Fruit fly (Drosophila melanogaster) whole organism, embryonic: ENCODE data around the gene CG14431.

Experiments used
- Bgb ChIP-seq: fragments of 200-800 bp; sonication (Bioruptor generic); IDR thresholded peaks from 2 replicates; pipeline ENCODE4 v1.3.6; 2022; ENCODE audit warnings: missing biosample characterization, missing genetic modification characterization; ENCODE audit not compliant: partially characterized antibody
- CG10209 ChIP-seq: fragments of 200-800 bp; sonication (Bioruptor generic); optimal IDR thresholded peaks from 3 replicates; lab custom pipeline; 2017; ENCODE audit warnings: missing biosample characterization, mild to moderate bottlenecking, missing genetic modification characterization, missing genetic modification reagents
- CG10274 ChIP-seq: fragments of 200-800 bp; sonication (Bioruptor generic); optimal IDR thresholded peaks from 3 replicates; lab custom pipeline; 2017; ENCODE audit warnings: missing biosample characterization, mild to moderate bottlenecking, missing genetic modification characterization
- CG11696 ChIP-seq: fragments of 200-800 bp; sonication (Bioruptor generic); IDR thresholded peaks from 2 replicates; pipeline ENCODE4 v1.3.6; 2022; ENCODE audit warnings: missing biosample characterization, missing genetic modification characterization
- CG12659 ChIP-seq: fragments of 200-800 bp; sonication (Bioruptor generic); optimal IDR thresholded peaks from 3 replicates; lab custom pipeline; 2017; ENCODE audit warnings: mild to moderate bottlenecking, missing biosample characterization, missing genetic modification reagents, missing genetic modification characterization
- CG12942 ChIP-seq: fragments of 200-800 bp; sonication (Bioruptor generic); optimal IDR thresholded peaks from 3 replicates; lab custom pipeline; 2016; ENCODE audit warnings: missing biosample characterization, missing genetic modification characterization
- CG14050 ChIP-seq: fragments of 200-800 bp; sonication (Bioruptor generic); IDR thresholded peaks from 3 replicates; pipeline ENCODE4 v1.3.6; 2022; ENCODE audit warnings: missing biosample characterization, missing genetic modification characterization
- CG14710 ChIP-seq: fragments of 200-800 bp; sonication (Bioruptor generic); optimal IDR thresholded peaks from 3 replicates; lab custom pipeline; 2019; ENCODE audit warnings: missing biosample characterization, mild to moderate bottlenecking, missing genetic modification characterization, moderate library complexity
- CG14860 ChIP-seq: fragments of 200-800 bp; sonication (Bioruptor generic); IDR thresholded peaks from 3 replicates; pipeline ENCODE4 v1.3.6; 2022; ENCODE audit warnings: missing biosample characterization, missing genetic modification characterization; ENCODE audit not compliant: partially characterized antibody
- CG1529 ChIP-seq: fragments of 200-800 bp; sonication (Bioruptor generic); optimal IDR thresholded peaks from 3 replicates; lab custom pipeline; 2018; ENCODE audit warnings: missing biosample characterization, missing genetic modification characterization
- CG2120 ChIP-seq: fragments of 200-800 bp; sonication (Bioruptor generic); optimal IDR thresholded peaks from 3 replicates; lab custom pipeline; 2016; ENCODE audit warnings: missing biosample characterization, missing genetic modification characterization
- CG2875 ChIP-seq: fragments of 200-800 bp; sonication (Bioruptor generic); optimal IDR thresholded peaks from 2 replicates; lab custom pipeline; 2017; ENCODE audit warnings: missing biosample characterization, mild to moderate bottlenecking, missing genetic modification characterization, missing genetic modification reagents
- CG3847 ChIP-seq: fragments of 200-800 bp; sonication (Bioruptor generic); IDR thresholded peaks from 2 replicates; pipeline ENCODE4 v1.3.6; 2022; ENCODE audit warnings: missing biosample characterization, missing genetic modification characterization
- CG5245 ChIP-seq: fragments of 200-800 bp; sonication (Bioruptor generic); optimal IDR thresholded peaks from 3 replicates; lab custom pipeline; 2016; ENCODE audit warnings: missing biosample characterization, missing genetic modification characterization
- CG7786 ChIP-seq: fragments of 200-800 bp; sonication (Bioruptor generic); optimal IDR thresholded peaks from 2 replicates; lab custom pipeline; 2016; ENCODE audit warnings: missing biosample characterization, missing genetic modification characterization
- D19A ChIP-seq: fragments of 200-800 bp; optimal IDR thresholded peaks from 3 replicates; lab custom pipeline; 2019; ENCODE audit warnings: missing biosample characterization, mild to moderate bottlenecking, missing genetic modification characterization, moderate library complexity
- Dp ChIP-seq: fragments of 200-800 bp; sonication (Bioruptor generic); optimal IDR thresholded peaks from 2 replicates; lab custom pipeline; 2018; ENCODE audit warnings: missing biosample characterization, mild to moderate bottlenecking, missing genetic modification characterization, moderate library complexity
- Elba2 ChIP-seq: fragments of 200-800 bp; sonication (Bioruptor generic); optimal IDR thresholded peaks from 3 replicates; lab custom pipeline; 2016; ENCODE audit warnings: missing biosample characterization, missing genetic modification characterization
- Fer1 ChIP-seq: fragments of 200-800 bp; sonication (Bioruptor generic); optimal IDR thresholded peaks from 2 replicates; lab custom pipeline; 2017; ENCODE audit warnings: missing biosample characterization, mild to moderate bottlenecking, missing genetic modification characterization
- Hr51 ChIP-seq, 2 experiments: fragments of 200-800 bp; sonication (Bioruptor generic); optimal IDR thresholded peaks; 2 replicates in 1 of 2; 3 replicates in 1 of 2; lab custom pipeline; 2016 to 2018; ENCODE audit warnings: missing biosample characterization in 2 of 2, missing genetic modification characterization in 2 of 2, mild to moderate bottlenecking in 1 of 2, moderate library complexity in 1 of 2
- Kr ChIP-seq: fragments of 200-800 bp; sonication (Bioruptor generic); optimal IDR thresholded peaks from 2 replicates; lab custom pipeline; 2017; ENCODE audit warnings: missing biosample characterization, mild to moderate bottlenecking, missing genetic modification characterization
- Sox100B ChIP-seq: fragments of 200-800 bp; sonication (Bioruptor generic); optimal IDR thresholded peaks from 3 replicates; lab custom pipeline; 2018; ENCODE audit warnings: missing biosample characterization, mild to moderate bottlenecking, missing genetic modification characterization
- Xbp1 ChIP-seq: fragments of 200-800 bp; sonication (Bioruptor generic); optimal IDR thresholded peaks from 3 replicates; lab custom pipeline; 2016; ENCODE audit warnings: missing biosample characterization, mild to moderate bottlenecking, missing genetic modification characterization
- abd-A ChIP-seq: fragments of 200-800 bp; sonication (Bioruptor generic); optimal IDR thresholded peaks from 3 replicates; lab custom pipeline; 2019; ENCODE audit warnings: missing biosample characterization, mild to moderate bottlenecking, missing genetic modification characterization, moderate library complexity
- br ChIP-seq: fragments of >200 bp; optimal IDR thresholded peaks from 2 replicates; lab custom pipeline; 2017
- cad ChIP-seq: fragments of >200 bp; optimal IDR thresholded peaks from 2 replicates; lab custom pipeline; 2017; ENCODE audit warnings: missing biosample characterization, missing genetic modification characterization
- chinmo ChIP-seq: fragments of 200-800 bp; sonication (Bioruptor generic); IDR thresholded peaks from 4 replicates; pipeline ENCODE4 v1.3.6; 2022; ENCODE audit warnings: missing biosample characterization, missing genetic modification characterization; ENCODE audit not compliant: partially characterized antibody
- croc ChIP-seq: fragments of 200-800 bp; sonication (Bioruptor generic); conservative IDR thresholded peaks from 3 replicates; pipeline ENCODE4 v1.3.6; 2022; ENCODE audit warnings: missing biosample characterization, missing genetic modification characterization
- cwo ChIP-seq: fragments of 200-800 bp; sonication (Bioruptor generic); optimal IDR thresholded peaks from 3 replicates; lab custom pipeline; 2017; ENCODE audit warnings: missing biosample characterization, missing genetic modification characterization, mild to moderate bottlenecking, moderate library complexity, missing genetic modification reagents
- emc ChIP-seq: fragments of 200-800 bp; sonication (Bioruptor generic); optimal IDR thresholded peaks from 2 replicates; lab custom pipeline; 2016; ENCODE audit warnings: missing biosample characterization, missing genetic modification characterization
- ems ChIP-seq: fragments of 200-800 bp; sonication (Bioruptor generic); optimal IDR thresholded peaks from 3 replicates; lab custom pipeline; 2016; ENCODE audit warnings: missing biosample characterization, missing genetic modification characterization
- eve ChIP-seq, 2 experiments: fragments of >200 bp; optimal IDR thresholded peaks; 2 replicates each; lab custom pipeline; 2017; ENCODE audit warnings: missing biosample characterization in 2 of 2, missing genetic modification characterization in 2 of 2
- exex ChIP-seq: fragments of 200-800 bp; sonication (Bioruptor generic); optimal IDR thresholded peaks from 4 replicates; lab custom pipeline; 2018; ENCODE audit warnings: missing biosample characterization, mild to moderate bottlenecking, missing genetic modification characterization, moderate library complexity
- eyg ChIP-seq: fragments of 200-800 bp; sonication (Bioruptor generic); optimal IDR thresholded peaks from 3 replicates; lab custom pipeline; 2016; ENCODE audit warnings: missing biosample characterization, missing genetic modification characterization
- fru ChIP-seq: fragments of >200 bp; optimal IDR thresholded peaks from 2 replicates; lab custom pipeline; 2017
- gro ChIP-seq: fragments of 200-800 bp; sonication (Bioruptor generic); optimal IDR thresholded peaks from 2 replicates; lab custom pipeline; 2016; ENCODE audit warnings: missing biosample characterization, missing genetic modification characterization
- inv ChIP-seq: fragments of 200-800 bp; sonication (Bioruptor generic); IDR thresholded peaks from 2 replicates; pipeline ENCODE4 v1.3.6; 2022; ENCODE audit warnings: missing biosample characterization, missing genetic modification characterization; ENCODE audit not compliant: partially characterized antibody
- maf-S ChIP-seq: fragments of 200-800 bp; sonication (Bioruptor generic); optimal IDR thresholded peaks from 2 replicates; lab custom pipeline; 2016; ENCODE audit warnings: missing biosample characterization, missing genetic modification characterization
- nmo ChIP-seq: fragments of 200-800 bp; sonication (Bioruptor generic); optimal IDR thresholded peaks from 2 replicates; lab custom pipeline; 2018; ENCODE audit warnings: missing biosample characterization, mild to moderate bottlenecking, missing genetic modification characterization, moderate library complexity
- oc ChIP-seq: fragments of 200-800 bp; sonication (Bioruptor generic); optimal IDR thresholded peaks from 2 replicates; lab custom pipeline; 2018; ENCODE audit warnings: missing biosample characterization, mild to moderate bottlenecking, missing genetic modification characterization, moderate library complexity
- onecut ChIP-seq: fragments of 200-800 bp; sonication (Bioruptor generic); IDR thresholded peaks from 2 replicates; pipeline ENCODE4 v1.3.6; 2022; ENCODE audit warnings: missing biosample characterization, missing genetic modification characterization
- pfk ChIP-seq: fragments of 200-800 bp; sonication (Bioruptor generic); optimal IDR thresholded peaks from 2 replicates; lab custom pipeline; 2018; ENCODE audit warnings: missing biosample characterization, mild to moderate bottlenecking, missing genetic modification characterization, moderate library complexity
- rib ChIP-seq: fragments of 200-800 bp; sonication (Bioruptor generic); IDR thresholded peaks from 2 replicates; pipeline ENCODE4 v1.3.6; 2022; ENCODE audit warnings: missing biosample characterization, missing genetic modification characterization
- ro ChIP-seq: fragments of 200-800 bp; sonication (Bioruptor generic); IDR thresholded peaks from 2 replicates; pipeline ENCODE4 v1.3.6; 2022; ENCODE audit warnings: missing biosample characterization, missing genetic modification characterization
- sc ChIP-seq, 3 experiments: fragments of >200 bp in 2 of 3; fragments of 200-800 bp in 1 of 3; sonication (Bioruptor generic) in 1 of 3; optimal IDR thresholded peaks; 2 replicates in 2 of 3; 3 replicates in 1 of 3; lab custom pipeline; 2017; ENCODE audit warnings: mild to moderate bottlenecking in 1 of 3, missing biosample characterization in 1 of 3, missing genetic modification characterization in 1 of 3, missing genetic modification reagents in 1 of 3
- schlank ChIP-seq: fragments of 200-800 bp; sonication (Bioruptor generic); optimal IDR thresholded peaks from 2 replicates; lab custom pipeline; 2018; ENCODE audit warnings: missing biosample characterization, mild to moderate bottlenecking, missing genetic modification characterization
- sisA ChIP-seq: fragments of 200-800 bp; sonication (Bioruptor generic); IDR thresholded peaks from 2 replicates; pipeline ENCODE4 v1.3.6; 2022; ENCODE audit warnings: missing biosample characterization, missing genetic modification characterization
- ssp ChIP-seq: fragments of 200-800 bp; sonication (Bioruptor generic); IDR thresholded peaks from 2 replicates; pipeline ENCODE4 v1.3.6; 2022; ENCODE audit warnings: missing biosample characterization, missing genetic modification characterization
- sug ChIP-seq: fragments of 200-800 bp; optimal IDR thresholded peaks from 2 replicates; lab custom pipeline; 2019; ENCODE audit warnings: missing biosample characterization, mild to moderate bottlenecking, missing genetic modification characterization, moderate library complexity
- unpg ChIP-seq: fragments of 200-800 bp; sonication (Bioruptor generic); optimal IDR thresholded peaks from 3 replicates; lab custom pipeline; 2018; ENCODE audit warnings: missing biosample characterization, mild to moderate bottlenecking, missing genetic modification characterization, moderate library complexity

CG14431 gene

dm6 chrX:7014931-7015428 lies 106.9 kb downstream of the CG14431 start (continued):
- TF ChIP-seq CG12942 (GFP tag; lab: Kevin White, UChicago) = no peak
- TF ChIP-seq sisA (GFP tag; lab: Robert Waterston, UW) = peak; percentile 32; the same call in 1 of the 2 replicates
- TF ChIP-seq CG14710 (tag; lab: Kevin White, UChicago) = peak; percentile 46
- TF ChIP-seq Sox100B (GFP tag; lab: Kevin White, UChicago) = peak; percentile 14
- peak; percentile 18; the same call in 1 of the 3 replicates for TF ChIP-seq croc (GFP tag; lab: Robert Waterston, UW)
- TF ChIP-seq CG5245 (GFP tag; lab: Kevin White, UChicago) = no peak
- TF ChIP-seq br (lab: Kevin White, UChicago) = no peak
- no peak for TF ChIP-seq emc (GFP tag; lab: Kevin White, UChicago)
- TF ChIP-seq gro (GFP tag; lab: Kevin White, UChicago) = peak; percentile 89
- TF ChIP-seq sug (tag; lab: Kevin White, UChicago) = peak; percentile 62
- peak; percentile 85 for TF ChIP-seq Bgb (GFP tag; lab: Robert Waterston, UW)
- TF ChIP-seq ems = peak; percentile 16
- no peak for TF ChIP-seq Elba2 (GFP tag; lab: Kevin White, UChicago)
- peak; percentile 30 for TF ChIP-seq unpg
- peak; percentile 52; the same call in 1 of the 2 replicates for TF ChIP-seq rib (GFP tag; lab: Robert Waterston, UW)
- peak; percentile 28; the same call in 2 of the 3 replicates for TF ChIP-seq CG14050 (GFP tag; lab: Robert Waterston, UW)
- no peak for TF ChIP-seq CG10274 (GFP tag; lab: Kevin White, UChicago)
- TF ChIP-seq D19A (tag; lab: Kevin White, UChicago) = peak; percentile 9
- no peak for TF ChIP-seq oc (tag; lab: Kevin White, UChicago)
- no peak for TF ChIP-seq eve (GFP tag; optimal IDR thresholded peaks at IDR 0.05; lab: Kevin White, UChicago)
- no peak for TF ChIP-seq ro (GFP tag; lab: Robert Waterston, UW)
- TF ChIP-seq CG2120 (GFP tag; lab: Kevin White, UChicago) = peak; percentile 68
- no peak for TF ChIP-seq Kr (GFP tag; lab: Kevin White, UChicago)
- peak; percentile 28 for TF ChIP-seq CG2875 (GFP tag; lab: Kevin White, UChicago)
- TF ChIP-seq Xbp1 (GFP tag; lab: Kevin White, UChicago) = peak; percentile 51
- peak; percentile 60 for TF ChIP-seq onecut (GFP tag; lab: Robert Waterston, UW)
- TF ChIP-seq exex = no peak
- no peak for TF ChIP-seq inv (GFP tag; lab: Robert Waterston, UW)
- TF ChIP-seq maf-S (GFP tag; lab: Kevin White, UChicago) = no peak
- TF ChIP-seq fru = no peak
- TF ChIP-seq cad = no peak
- peak; percentile 56; the same call in 2 of the 3 replicates for TF ChIP-seq CG14860 (GFP tag; lab: Robert Waterston, UW)
- no peak for TF ChIP-seq CG1529
- TF ChIP-seq abd-A = no peak
- peak; percentile 41 for TF ChIP-seq Fer1 (GFP tag; lab: Kevin White, UChicago)
- TF ChIP-seq schlank (tag; lab: Kevin White, UChicago) = no peak
- TF ChIP-seq CG11696 (GFP tag; lab: Robert Waterston, UW) = no peak
- no peak for TF ChIP-seq eyg
- peak; percentile 68 for TF ChIP-seq nmo
- TF ChIP-seq pfk = no peak
- no peak for TF ChIP-seq sc (optimal IDR thresholded peaks at IDR 0.05; lab: Kevin White, UChicago)
- no peak for TF ChIP-seq sc (GFP tag; optimal IDR thresholded peaks at IDR 0.05; lab: Kevin White, UChicago)
- peak; percentile 70 for TF ChIP-seq CG12659
- peak; percentile 44 for TF ChIP-seq CG3847
- peak; percentile 14 for TF ChIP-seq CG10209 (GFP tag; lab: Kevin White, UChicago)
- TF ChIP-seq ssp (GFP tag; lab: Robert Waterston, UW) = no peak
- TF ChIP-seq Hr51 (GFP tag; optimal IDR thresholded peaks at IDR 0.05; lab: Kevin White, UChicago) = peak in 1 of 2 experiments; percentile 34
- peak; percentile 89 for TF ChIP-seq Dp (GFP tag; lab: Kevin White, UChicago)
- peak; percentile 79; the same call in 2 of the 4 replicates for TF ChIP-seq chinmo (GFP tag; lab: Robert Waterston, UW)
- TF ChIP-seq CG7786 (GFP tag; lab: Kevin White, UChicago) = peak; percentile 12
- TF ChIP-seq cwo (GFP tag; lab: Kevin White, UChicago) = peak; percentile 17
